Worm (Caenorhabditis elegans) whole organism, L2 larva: ENCODE measurements around the gene Y49F6B.8.
"Not testable (repeated sequence)": the region's sequence is repeated elsewhere in the genome, so short reads cannot be mapped to it uniquely, and the experiment has no call there.

ENCODE experiments used
- R02D3.7 ChIP-seq: fragments of 150-350 bp; optimal IDR thresholded peaks from 2 replicates; lab custom pipeline; 2014; ENCODE audit warnings: missing biosample characterization, missing genetic modification characterization
- ZK546.5 ChIP-seq: sonication (generic microtip); optimal IDR thresholded peaks from 2 replicates; lab custom pipeline; 2017; ENCODE audit warnings: missing biosample characterization, missing genetic modification characterization
- alr-1 ChIP-seq: fragments of 150-350 bp; optimal IDR thresholded peaks from 2 replicates; lab custom pipeline; 2014; ENCODE audit warnings: missing biosample characterization, missing genetic modification characterization
- aly-2 ChIP-seq: fragments of 150-350 bp; optimal IDR thresholded peaks from 2 replicates; lab custom pipeline; 2014; ENCODE audit warnings: missing biosample characterization, missing genetic modification characterization
- ama-1 ChIP-seq: fragments of 150-350 bp; optimal IDR thresholded peaks from 2 replicates; lab custom pipeline; 2018; ENCODE audit warnings: inconsistent platforms
- blmp-1 ChIP-seq: sonication (generic microtip); optimal IDR thresholded peaks from 2 replicates; lab custom pipeline; 2017; ENCODE audit warnings: missing genetic modification characterization, mild to moderate bottlenecking, missing compliant biosample characterization, antibody characterized with exemption, moderate library complexity; ENCODE audit not compliant: insufficient read depth
- ceh-16 ChIP-seq: fragments of 150-350 bp; optimal IDR thresholded peaks from 2 replicates; lab custom pipeline; 2014; ENCODE audit warnings: missing biosample characterization, missing genetic modification characterization
- crh-2 ChIP-seq: sonication (generic microtip); optimal IDR thresholded peaks from 2 replicates; lab custom pipeline; 2017; ENCODE audit warnings: missing biosample characterization, missing genetic modification characterization
- dmd-4 ChIP-seq: sonication (generic microtip); optimal IDR thresholded peaks from 2 replicates; lab custom pipeline; 2017; ENCODE audit warnings: missing biosample characterization, missing genetic modification characterization
- egl-27 ChIP-seq: sonication (generic microtip); optimal IDR thresholded peaks from 3 replicates; lab custom pipeline; 2017; ENCODE audit warnings: missing biosample characterization, missing genetic modification reagents, missing genetic modification characterization
- elt-3 ChIP-seq: sonication (generic microtip); optimal IDR thresholded peaks from 2 replicates; lab custom pipeline; 2017; ENCODE audit warnings: missing biosample characterization, missing genetic modification characterization
- gmeb-1 ChIP-seq: fragments of 150-350 bp; optimal IDR thresholded peaks from 2 replicates; lab custom pipeline; 2014; ENCODE audit warnings: missing biosample characterization, missing genetic modification characterization
- lin-13 ChIP-seq: fragments of 150-350 bp; optimal IDR thresholded peaks from 2 replicates; lab custom pipeline; 2014; ENCODE audit warnings: missing biosample characterization, missing genetic modification reagents, missing genetic modification characterization
- lsy-2 ChIP-seq, 2 experiments: fragments of 150-350 bp in 1 of 2; sonication (generic microtip) in 1 of 2; optimal IDR thresholded peaks; 2 replicates each; lab custom pipeline; 2014 to 2017; ENCODE audit warnings: missing biosample characterization in 2 of 2, missing genetic modification characterization in 2 of 2
- mab-5 ChIP-seq: fragments of 150-350 bp; optimal IDR thresholded peaks from 2 replicates; lab custom pipeline; 2014; ENCODE audit warnings: missing biosample characterization, missing genetic modification characterization
- mbf-1 ChIP-seq: sonication (generic microtip); optimal IDR thresholded peaks from 2 replicates; lab custom pipeline; 2017; ENCODE audit warnings: missing biosample characterization, missing genetic modification characterization
- mdl-1 ChIP-seq, 2 experiments: fragments of 150-350 bp in 1 of 2; sonication (generic microtip) in 1 of 2; optimal IDR thresholded peaks; 2 replicates each; lab custom pipeline; 2017; ENCODE audit warnings: missing biosample characterization in 2 of 2, missing genetic modification characterization in 2 of 2
- nhr-23 ChIP-seq: fragments of 150-350 bp; optimal IDR thresholded peaks from 2 replicates; lab custom pipeline; 2014; ENCODE audit warnings: missing biosample characterization, missing genetic modification reagents, missing genetic modification characterization
- nhr-6 ChIP-seq: fragments of 150-350 bp; optimal IDR thresholded peaks from 2 replicates; lab custom pipeline; 2014; ENCODE audit warnings: missing biosample characterization, missing genetic modification characterization
- peb-1 ChIP-seq: fragments of 150-350 bp; optimal IDR thresholded peaks from 2 replicates; lab custom pipeline; 2014; ENCODE audit warnings: missing biosample characterization, missing genetic modification characterization
- sma-3 ChIP-seq: sonication (generic microtip); optimal IDR thresholded peaks from 2 replicates; lab custom pipeline; 2016; ENCODE audit warnings: missing genetic modification reagents, missing genetic modification characterization, missing compliant biosample characterization
- sma-9 ChIP-seq, 2 experiments: fragments of 150-350 bp in 1 of 2; sonication (generic microtip) in 1 of 2; optimal IDR thresholded peaks; 2 replicates each; lab custom pipeline; 2014 to 2016; ENCODE audit warnings: missing genetic modification characterization in 2 of 2, mild to moderate bottlenecking in 1 of 2, missing biosample characterization in 1 of 2, missing compliant biosample characterization in 1 of 2, missing genetic modification reagents in 1 of 2, moderate library complexity in 1 of 2
- unc-39 ChIP-seq: fragments of 150-350 bp; optimal IDR thresholded peaks from 2 replicates; lab custom pipeline; 2014; ENCODE audit warnings: missing biosample characterization, missing genetic modification characterization
- unc-55 ChIP-seq: fragments of 150-350 bp; sonication (generic microtip); optimal IDR thresholded peaks from 3 replicates; lab custom pipeline; 2014; ENCODE audit warnings: missing biosample characterization, missing genetic modification reagents, missing genetic modification characterization
- unc-62 ChIP-seq: fragments of 150-350 bp; optimal IDR thresholded peaks from 2 replicates; lab custom pipeline; 2014; ENCODE audit warnings: missing biosample characterization, missing genetic modification reagents, missing genetic modification characterization
- ztf-1 ChIP-seq: fragments of 200-800 bp; sonication (Bioruptor generic); conservative IDR thresholded peaks from 2 replicates; pipeline ENCODE4 v1.3.6; 2022; ENCODE audit warnings: missing genetic modification characterization, missing compliant biosample characterization
- ztf-4 ChIP-seq: fragments of 150-350 bp; optimal IDR thresholded peaks from 2 replicates; lab custom pipeline; 2014; ENCODE audit warnings: missing biosample characterization, missing genetic modification characterization

Gene Y49F6B.8

DNA sequence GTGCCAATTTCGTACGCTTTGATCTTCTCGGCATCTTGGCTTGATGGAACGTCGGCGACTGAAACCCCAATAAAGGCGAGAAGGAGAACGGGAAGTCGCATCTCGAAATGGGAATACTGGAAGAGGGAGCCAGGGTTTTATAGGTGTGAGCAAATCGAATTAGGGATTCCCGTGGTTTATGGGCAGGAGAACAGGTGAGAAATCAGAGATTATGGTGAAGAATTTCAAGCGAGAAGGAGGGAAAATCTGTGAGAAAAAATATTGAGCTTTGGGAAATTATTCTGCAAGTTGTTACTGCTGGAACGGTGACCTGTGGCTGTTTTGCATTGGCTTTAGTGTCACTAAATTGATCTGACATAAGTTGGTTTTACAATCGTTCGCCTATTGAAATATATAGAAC lies 9.9 kb downstream of the Y49F6B.8 start, which contains the start of gene Y49F6B.13:
Y49F6B.13 (minus strand) TSS at position 101 of the 400 bp plus-strand sequence.
- no peak for TF ChIP-seq unc-39 (tag; lab: Kevin White, UChicago)
- no peak for TF ChIP-seq ceh-16 (tag; lab: Kevin White, UChicago)
- no peak for TF ChIP-seq mab-5 (tag; lab: Kevin White, UChicago)
- TF ChIP-seq elt-3 (tag; lab: Kevin White, UChicago), result no peak
- TF ChIP-seq nhr-23 (tag; lab: Kevin White, UChicago), result no peak
- no peak for TF ChIP-seq dmd-4
- TF ChIP-seq ztf-1 (GFP tag; lab: Robert Waterston, UW), result no peak
- TF ChIP-seq lsy-2 (tag; optimal IDR thresholded peaks at IDR 0.05; lab: Kevin White, UChicago), result no peak
- TF ChIP-seq sma-3 (GFP tag; lab: Kevin White, UChicago), result no peak
- no peak for TF ChIP-seq gmeb-1 (tag; lab: Kevin White, UChicago)
- TF ChIP-seq mdl-1 (tag; optimal IDR thresholded peaks at IDR 0.05; lab: Kevin White, UChicago), result no peak
- TF ChIP-seq lin-13 (GFP tag; lab: Kevin White, UChicago), result no peak
- TF ChIP-seq mbf-1 (tag; lab: Kevin White, UChicago), result no peak

DNA sequence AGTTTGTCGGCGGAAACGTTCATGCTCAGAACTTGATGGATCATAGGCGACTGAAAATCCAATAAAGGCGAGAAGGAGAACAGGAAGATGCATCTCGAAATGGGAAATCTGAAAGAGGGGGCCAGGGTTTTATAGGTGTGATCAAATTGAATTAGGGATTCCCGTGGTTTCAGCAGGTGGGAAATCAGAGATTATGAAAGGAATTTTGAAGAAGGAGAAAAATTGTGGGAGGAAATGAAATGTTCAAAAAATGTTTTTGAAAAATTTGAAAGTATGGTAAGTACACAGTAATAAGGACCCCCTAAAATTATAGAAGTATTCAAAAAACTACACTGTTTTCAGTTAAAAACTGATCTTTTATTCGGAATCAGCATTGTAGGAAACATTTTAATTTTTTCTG lies 10.9 kb downstream of the Y49F6B.8 start, which contains the start of gene Y49F6B.20:
Y49F6B.20 (minus strand) TSS at position 101 of the 400 bp plus-strand sequence.
- no peak for TF ChIP-seq mab-5 (tag; lab: Kevin White, UChicago)
- TF ChIP-seq ztf-4, result no peak

DNA sequence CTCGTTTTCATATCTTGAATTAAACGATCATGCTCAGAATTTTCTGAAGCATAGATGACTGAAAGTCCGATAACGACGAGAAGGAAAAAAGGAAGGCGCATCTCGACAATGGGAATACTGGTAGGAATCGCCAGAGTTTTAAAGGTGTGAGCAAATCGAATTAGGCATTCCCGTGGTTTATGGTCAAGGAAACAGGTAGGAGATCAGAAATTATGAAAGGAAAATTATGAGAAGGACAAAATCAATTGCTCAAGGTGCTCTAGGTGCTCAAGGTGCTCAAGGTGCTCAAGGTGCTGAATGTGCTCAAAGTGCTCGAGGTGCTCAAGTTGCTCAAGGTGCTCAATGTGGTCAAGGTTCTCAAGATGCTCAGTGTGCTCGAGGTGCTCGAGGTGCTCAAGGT lies 16.9 kb downstream of the Y49F6B.8 start, which contains the start of gene C16C8.10:
C16C8.10 (minus strand) TSS at position 101 of the 400 bp plus-strand sequence.
- TF ChIP-seq blmp-1; aly-2; nhr-23 (tag; lab: Kevin White, UChicago): not testable (repeated sequence)

DNA sequence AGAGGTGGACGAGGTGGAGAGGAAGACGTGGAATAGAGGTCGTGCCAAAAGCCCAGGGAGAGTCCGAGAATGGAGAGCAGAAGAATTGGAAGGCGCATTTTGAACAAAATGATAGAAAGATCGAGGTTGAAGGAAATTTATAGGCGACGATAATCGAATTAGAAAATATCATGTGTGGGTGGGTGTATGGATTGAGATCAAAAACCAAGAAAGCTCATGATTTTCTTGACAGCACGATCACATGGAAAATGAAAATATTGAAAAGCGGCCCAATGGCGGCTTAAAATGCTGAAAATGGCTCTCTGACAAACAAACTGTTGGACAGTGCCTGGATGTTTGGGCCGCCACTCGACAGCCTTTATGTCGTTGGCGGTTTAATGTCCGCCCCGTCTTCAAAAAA lies 18.4 kb downstream of the Y49F6B.8 start, which contains the start of gene C16C8.9:
C16C8.9 (minus strand) TSS at position 101 of the 400 bp plus-strand sequence.
- no peak for TF ChIP-seq ama-1 (lab: Kevin White, UChicago)

DNA sequence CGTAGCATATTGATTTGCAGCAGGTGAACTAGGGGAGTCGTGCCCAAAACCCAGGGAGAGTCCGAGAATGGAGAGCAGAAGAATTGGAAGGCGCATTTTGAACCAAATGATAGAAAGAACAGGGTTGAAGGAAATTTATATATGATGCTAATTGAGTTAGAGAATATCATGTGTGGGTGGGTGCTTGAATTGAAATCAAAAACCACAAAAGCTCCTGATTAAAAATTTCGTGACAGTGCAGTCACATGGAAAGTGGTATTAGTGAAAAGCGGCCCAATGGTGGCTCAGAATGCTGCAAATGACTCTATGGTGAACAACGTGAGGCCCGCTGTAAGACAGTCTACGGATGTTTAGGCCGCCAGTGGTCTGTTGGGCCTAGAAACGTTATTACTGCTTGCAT lies 19.9 kb downstream of the Y49F6B.8 start, which contains the start of gene C16C8.8:
C16C8.8 (minus strand) TSS at position 101 of the 400 bp plus-strand sequence.
- no peak for TF ChIP-seq peb-1 (tag; lab: Kevin White, UChicago)
- no peak for TF ChIP-seq dmd-4

DNA sequence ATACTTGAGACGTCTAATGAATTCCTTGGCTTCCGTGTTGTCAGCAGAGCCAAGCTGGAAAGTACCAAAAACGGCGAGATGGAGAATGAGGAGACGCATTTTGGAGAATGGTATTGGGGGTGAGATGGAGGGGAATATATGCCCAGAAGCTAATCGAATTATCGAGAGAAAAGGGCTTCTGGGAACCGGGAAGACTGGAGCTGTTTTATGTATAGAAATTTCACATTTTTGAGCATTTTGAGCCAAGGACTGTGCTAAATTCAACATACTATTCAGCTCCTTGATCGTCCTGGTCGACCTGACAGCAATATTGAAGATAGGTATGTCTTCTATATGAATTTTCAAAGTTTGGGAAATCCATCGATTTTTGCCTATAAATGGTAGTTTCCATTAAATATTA lies 21.4 kb downstream of the Y49F6B.8 start, which contains the start of gene C16C8.7:
C16C8.7 (minus strand) TSS at position 101 of the 400 bp plus-strand sequence.
- TF ChIP-seq unc-55 (no peak), dmd-4 (no peak), sma-9 (GFP tag; optimal IDR thresholded peaks at IDR 0.05; lab: Kevin White, UChicago) (no peak), sma-9 (tag; optimal IDR thresholded peaks at IDR 0.05; lab: Kevin White, UChicago) (no peak), unc-62 (no peak), R02D3.7 (tag; lab: Kevin White, UChicago) (no peak), ZK546.5 (no peak), alr-1 (no peak), nhr-6 (tag; lab: Kevin White, UChicago) (no peak), mbf-1 (tag; lab: Kevin White, UChicago) (no peak)
- TF ChIP-seq, all 48 proteins: peak for 0

DNA sequence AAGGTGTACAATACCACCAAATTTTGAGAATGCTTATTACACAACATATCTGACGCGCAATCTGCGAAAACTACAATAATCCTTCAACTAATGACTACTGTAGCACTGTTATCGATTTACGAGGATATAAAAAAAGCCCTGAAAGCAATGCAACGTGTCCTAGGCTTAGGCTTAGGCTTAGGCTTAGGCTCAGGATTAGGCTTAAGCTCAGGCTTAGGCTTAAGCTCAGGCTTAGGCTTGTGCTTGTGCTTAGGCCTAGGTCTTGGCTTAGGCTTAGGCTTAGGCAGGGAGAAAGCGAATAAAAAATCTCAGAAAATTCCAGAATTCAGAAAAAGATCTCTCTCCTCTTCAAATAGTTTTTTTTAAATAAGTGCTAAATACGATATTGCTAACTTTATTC lies 22.3 kb downstream of the Y49F6B.8 start:
- TF ChIP-seq ZK546.5, result no peak
- no peak for TF ChIP-seq crh-2 (tag; lab: Kevin White, UChicago)
- no peak for TF ChIP-seq aly-2
- TF ChIP-seq lsy-2 (tag; optimal IDR thresholded peaks at IDR 0.05; lab: Kevin White, UChicago), result no peak
- no peak for TF ChIP-seq egl-27 (tag; lab: Kevin White, UChicago)
- TF ChIP-seq sma-3 (GFP tag; lab: Kevin White, UChicago), result no peak
- TF ChIP-seq sma-9 (GFP tag; optimal IDR thresholded peaks at IDR 0.05; lab: Kevin White, UChicago), result no peak
- no peak for TF ChIP-seq sma-9 (tag; optimal IDR thresholded peaks at IDR 0.05; lab: Kevin White, UChicago)

DNA sequence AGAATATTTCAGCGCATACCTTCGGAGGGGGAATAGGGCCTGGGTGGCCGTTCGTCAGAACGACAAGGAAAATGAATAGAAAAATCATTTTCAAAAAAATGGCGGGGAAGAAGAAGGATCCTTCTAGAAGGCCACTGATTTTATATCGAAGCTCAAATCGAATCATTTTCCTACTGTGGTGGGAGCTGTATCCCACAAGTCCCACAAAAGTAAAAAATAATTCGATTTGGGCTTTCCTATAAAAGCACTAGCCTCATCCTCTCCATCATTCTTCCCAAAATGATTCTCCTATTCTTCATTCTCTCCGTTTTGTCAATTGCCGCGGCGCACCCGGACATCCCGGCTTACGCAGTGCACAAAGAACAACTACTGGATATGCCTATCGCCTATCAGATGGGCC lies 23.3 kb downstream of the Y49F6B.8 start, which contains the start of the genes C16C8.26 and C16C8.19:
C16C8.26 (minus strand) TSS at position 101 of the 400 bp plus-strand sequence.
C16C8.19 (plus strand) TSS at position 279 of the 400 bp plus-strand sequence.
- TF ChIP-seq peb-1 (tag; lab: Kevin White, UChicago), result no peak
- TF ChIP-seq, all 48 proteins: peak for 0
